Fruit fly (Drosophila melanogaster): ENCODE results near the gene CG10011.

dm6 chr3R:28595855-28596254 is 39.0 kb downstream of the CG10011 start:
- TF ChIP-seq psq (optimal IDR thresholded peaks at IDR 0.05) (no peak), usp (GFP tag; optimal IDR thresholded peaks at IDR 0.05) (no peak), CG8478 (optimal IDR thresholded peaks at IDR 0.05) (no peak), pan (optimal IDR thresholded peaks at IDR 0.05) (no peak)

Data from whole organism.